Fruit fly (Drosophila melanogaster): Measurements from ENCODE around the gene CG42857.

CG42857 gene

DNA sequence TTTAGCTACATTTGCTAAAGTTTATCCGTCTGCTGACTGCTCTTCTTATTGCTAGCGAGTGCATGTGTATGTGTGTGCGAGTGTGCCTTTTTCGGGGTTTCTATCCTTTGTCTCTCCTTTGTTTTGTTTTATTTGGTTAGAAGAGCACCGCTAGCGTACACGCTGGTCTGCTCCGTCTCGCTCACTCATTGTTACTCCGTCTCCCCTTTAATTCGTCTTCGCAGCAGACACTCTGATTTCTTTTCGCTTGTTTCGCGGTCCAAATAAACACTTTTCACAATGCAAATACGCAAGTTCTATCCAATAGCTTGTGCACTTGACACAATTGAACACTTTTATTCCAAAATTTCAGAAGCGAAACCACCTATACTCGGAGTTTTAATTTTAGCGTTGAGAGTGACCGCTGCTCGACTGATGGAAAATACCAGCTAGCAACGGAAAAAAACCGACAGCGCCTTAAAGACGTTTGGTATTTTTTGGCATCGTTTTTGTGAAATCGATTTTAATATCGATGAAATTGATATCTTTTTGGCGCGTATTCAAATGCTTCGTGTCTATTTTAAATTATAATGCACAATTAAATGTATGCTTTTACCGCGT is 11.9 kb downstream of the CG42857 start, which contains the start of gene FBXO11 (continued):
- TF ChIP-seq MTF-1 (GFP tag; optimal IDR thresholded peaks at IDR 0.05; ENCODE audit: borderline replicate concordance), result no peak
- TF ChIP-seq insv (GFP tag; optimal IDR thresholded peaks at IDR 0.05), result peak in 1 of 2 experiments; percentile 15
- TF ChIP-seq CG9932 (GFP tag; IDR thresholded peaks at IDR 0.05), result no peak
- TF ChIP-seq Nf-YB (GFP tag; optimal IDR thresholded peaks at IDR 0.05), result peak; percentile 72
- TF ChIP-seq CG30020 (tag; optimal IDR thresholded peaks at IDR 0.05), result peak; percentile 30
- no peak for TF ChIP-seq CG14441 (GFP tag; IDR thresholded peaks at IDR 0.05)
- 0 out of 2 replicates have a peak, but pooled peaks have one; percentile 11 for TF ChIP-seq vvl (GFP tag; IDR thresholded peaks at IDR 0.05)
- peak; percentile 27; the same call in 1 of the 2 replicates for TF ChIP-seq inv (GFP tag; IDR thresholded peaks at IDR 0.05; ENCODE audit: partially characterized antibody)
- peak; percentile 32 for TF ChIP-seq nerfin-1 (tag; optimal IDR thresholded peaks at IDR 0.05)
- peak; percentile 22; the same call in 1 of the 2 replicates for TF ChIP-seq bbx (GFP tag; IDR thresholded peaks at IDR 0.05; ENCODE audit: partially characterized antibody)
- TF ChIP-seq Max (GFP tag; optimal IDR thresholded peaks at IDR 0.05), result peak; percentile 29
- peak; percentile 55 for TF ChIP-seq Elba2 (GFP tag; optimal IDR thresholded peaks at IDR 0.05)
- peak; percentile 33 for TF ChIP-seq Fer1 (GFP tag; optimal IDR thresholded peaks at IDR 0.05)
- no peak for TF ChIP-seq tio (GFP tag; optimal IDR thresholded peaks at IDR 0.05)
- TF ChIP-seq CG11723 (GFP tag; optimal IDR thresholded peaks at IDR 0.05), result no peak
- no peak for TF ChIP-seq az2 (GFP tag; optimal IDR thresholded peaks at IDR 0.05)
- TF ChIP-seq CG12659 (GFP tag; optimal IDR thresholded peaks at IDR 0.05), result peak; percentile 69
- no peak for TF ChIP-seq CG17612 (GFP tag; IDR thresholded peaks at IDR 0.05)
- peak; percentile 72 for TF ChIP-seq Sin3A (optimal IDR thresholded peaks at IDR 0.05)
- TF ChIP-seq tll (GFP tag; optimal IDR thresholded peaks at IDR 0.05), result peak in 1 of 2 experiments; percentile 41
- TF ChIP-seq CG34422 (GFP tag; IDR thresholded peaks at IDR 0.05), result peak; percentile 79; the same call in 1 of the 3 replicates
- TF ChIP-seq gro (GFP tag; optimal IDR thresholded peaks at IDR 0.05), result peak; percentile 62
- TF ChIP-seq CG10321 (GFP tag; IDR thresholded peaks at IDR 0.05), result peak; percentile 98
- TF ChIP-seq stwl (tag; optimal IDR thresholded peaks at IDR 0.05), result peak; percentile 58
- TF ChIP-seq BtbVII (GFP tag; optimal IDR thresholded peaks at IDR 0.05), result peak; percentile 30
- no peak for TF ChIP-seq PHDP (tag; optimal IDR thresholded peaks at IDR 0.05)
- peak; percentile 11 for TF ChIP-seq CG3163 (GFP tag; optimal IDR thresholded peaks at IDR 0.05)
- TF ChIP-seq HmgD (GFP tag; optimal IDR thresholded peaks at IDR 0.05), result peak; percentile 75
- TF ChIP-seq CG8290 (GFP tag; optimal IDR thresholded peaks at IDR 0.05), result peak; percentile 7
- no peak for TF ChIP-seq CG8290 (tag; optimal IDR thresholded peaks at IDR 0.05)
- no peak for TF ChIP-seq disco-r (GFP tag; optimal IDR thresholded peaks at IDR 0.05)
- TF ChIP-seq CG15514 (GFP tag; optimal IDR thresholded peaks at IDR 0.05), result peak; percentile 40
- TF ChIP-seq ara (GFP tag; IDR thresholded peaks at IDR 0.05), result no peak
- no peak for TF ChIP-seq Fer3 (tag; optimal IDR thresholded peaks at IDR 0.05)
- TF ChIP-seq HHEX (GFP tag; optimal IDR thresholded peaks at IDR 0.05), result no peak
- TF ChIP-seq tgo (GFP tag; IDR thresholded peaks at IDR 0.05), result no peak
- TF ChIP-seq Hmr (GFP tag; optimal IDR thresholded peaks at IDR 0.05), result peak; percentile 51
- peak; percentile 8; the same call in 1 of the 3 replicates for TF ChIP-seq ci (GFP tag; IDR thresholded peaks at IDR 0.05)
- TF ChIP-seq Myb (GFP tag; optimal IDR thresholded peaks at IDR 0.05), result peak; percentile 30
- peak; percentile 36 for TF ChIP-seq CG14710 (tag; optimal IDR thresholded peaks at IDR 0.05)
- TF ChIP-seq Scr (GFP tag; IDR thresholded peaks at IDR 0.05; ENCODE audit: partially characterized antibody), result peak; percentile 58
- TF ChIP-seq Sox102F (GFP tag; optimal IDR thresholded peaks at IDR 0.05), result no peak
- peak; percentile 2 for TF ChIP-seq CG9727 (GFP tag; optimal IDR thresholded peaks at IDR 0.05)
- peak; percentile 10 for TF ChIP-seq salm (tag; optimal IDR thresholded peaks at IDR 0.05)
- TF ChIP-seq Stat92E (GFP tag; optimal IDR thresholded peaks at IDR 0.05), result peak in 1 of 3 experiments; percentile 83
- TF ChIP-seq MESR4 (GFP tag; optimal IDR thresholded peaks at IDR 0.05), result peak; percentile 98
- TF ChIP-seq CG10267 (tag; optimal IDR thresholded peaks at IDR 0.05), result peak; percentile 53
- no peak for TF ChIP-seq maf-S (GFP tag; optimal IDR thresholded peaks at IDR 0.05)
- TF ChIP-seq CG8924 (tag; optimal IDR thresholded peaks at IDR 0.05), result peak; percentile 89

Measured in whole organism, embryonic.